Worm (Caenorhabditis elegans): Measurements from ENCODE around the gene trim-21.

ce11 chrII:2336177-2336576, 23.5 kb upstream of the trim-21 start:
- TF ChIP-seq nhr-76 (tag; optimal IDR thresholded peaks at IDR 0.05), result no peak
- no peak for TF ChIP-seq php-3 (GFP tag; IDR thresholded peaks at IDR 0.05)
- no peak for TF ChIP-seq ceh-32 (tag; optimal IDR thresholded peaks at IDR 0.05; ENCODE audit: poor library complexity)
- no peak for TF ChIP-seq aly-2 (tag; optimal IDR thresholded peaks at IDR 0.05)
- TF ChIP-seq snpc-4 (tag; optimal IDR thresholded peaks at IDR 0.05), result no peak
- TF ChIP-seq ama-1 (optimal IDR thresholded peaks at IDR 0.05), result no peak
- no peak for TF ChIP-seq pqm-1 (tag; optimal IDR thresholded peaks at IDR 0.05)
